Worm (Caenorhabditis elegans) whole organism, L2 larva: ENCODE results near the gene F54B11.8.
A peak's percentile ranks its signal among the peaks of the same experiment; 100 is the strongest.

ENCODE experiments used
- C34F6.9 ChIP-seq: fragments of 150-350 bp; optimal IDR thresholded peaks from 2 replicates; lab custom pipeline; 2014; ENCODE audit warnings: missing biosample characterization, missing genetic modification characterization
- F13H6.1 ChIP-seq: sonication (generic microtip); optimal IDR thresholded peaks from 2 replicates; lab custom pipeline; 2016; ENCODE audit warnings: missing genetic modification characterization, missing compliant biosample characterization
- R02D3.7 ChIP-seq: fragments of 150-350 bp; optimal IDR thresholded peaks from 2 replicates; lab custom pipeline; 2014; ENCODE audit warnings: missing biosample characterization, missing genetic modification characterization
- Y55F3AM.14 ChIP-seq: fragments of 200-800 bp; sonication (Bioruptor generic); optimal IDR thresholded peaks from 2 replicates; lab custom pipeline; 2018; ENCODE audit warnings: mild to moderate bottlenecking, missing genetic modification characterization, missing compliant biosample characterization
- ZK546.5 ChIP-seq: sonication (generic microtip); optimal IDR thresholded peaks from 2 replicates; lab custom pipeline; 2017; ENCODE audit warnings: missing biosample characterization, missing genetic modification characterization
- alr-1 ChIP-seq: fragments of 150-350 bp; optimal IDR thresholded peaks from 2 replicates; lab custom pipeline; 2014; ENCODE audit warnings: missing biosample characterization, missing genetic modification characterization
- aly-2 ChIP-seq: fragments of 150-350 bp; optimal IDR thresholded peaks from 2 replicates; lab custom pipeline; 2014; ENCODE audit warnings: missing biosample characterization, missing genetic modification characterization
- ama-1 ChIP-seq: fragments of 150-350 bp; optimal IDR thresholded peaks from 2 replicates; lab custom pipeline; 2018; ENCODE audit warnings: inconsistent platforms
- ceh-16 ChIP-seq: fragments of 150-350 bp; optimal IDR thresholded peaks from 2 replicates; lab custom pipeline; 2014; ENCODE audit warnings: missing biosample characterization, missing genetic modification characterization
- ceh-82 ChIP-seq: fragments of 150-350 bp; optimal IDR thresholded peaks from 2 replicates; lab custom pipeline; 2014; ENCODE audit warnings: missing biosample characterization, missing genetic modification characterization
- dmd-4 ChIP-seq: sonication (generic microtip); optimal IDR thresholded peaks from 2 replicates; lab custom pipeline; 2017; ENCODE audit warnings: missing biosample characterization, missing genetic modification characterization
- fos-1 ChIP-seq: fragments of 150-350 bp; optimal IDR thresholded peaks from 2 replicates; lab custom pipeline; 2014; ENCODE audit warnings: missing biosample characterization, missing genetic modification characterization
- lin-11 ChIP-seq: fragments of 150-350 bp; sonication (generic microtip); optimal IDR thresholded peaks from 2 replicates; lab custom pipeline; 2014; ENCODE audit warnings: missing biosample characterization, missing genetic modification characterization, inconsistent platforms, mixed read lengths
- lin-39 ChIP-seq: fragments of 150-350 bp; optimal IDR thresholded peaks from 2 replicates; lab custom pipeline; 2014; ENCODE audit warnings: missing biosample characterization, missing genetic modification reagents, missing genetic modification characterization
- lsy-2 ChIP-seq, 2 experiments: fragments of 150-350 bp in 1 of 2; sonication (generic microtip) in 1 of 2; optimal IDR thresholded peaks; 2 replicates each; lab custom pipeline; 2014 to 2017; ENCODE audit warnings: missing biosample characterization in 2 of 2, missing genetic modification characterization in 2 of 2
- mab-5 ChIP-seq: fragments of 150-350 bp; optimal IDR thresholded peaks from 2 replicates; lab custom pipeline; 2014; ENCODE audit warnings: missing biosample characterization, missing genetic modification characterization
- mbf-1 ChIP-seq: sonication (generic microtip); optimal IDR thresholded peaks from 2 replicates; lab custom pipeline; 2017; ENCODE audit warnings: missing biosample characterization, missing genetic modification characterization
- mdl-1 ChIP-seq, 2 experiments: fragments of 150-350 bp in 1 of 2; sonication (generic microtip) in 1 of 2; optimal IDR thresholded peaks; 2 replicates each; lab custom pipeline; 2017; ENCODE audit warnings: missing biosample characterization in 2 of 2, missing genetic modification characterization in 2 of 2
- nhr-129 ChIP-seq: fragments of 150-350 bp; optimal IDR thresholded peaks from 2 replicates; lab custom pipeline; 2014; ENCODE audit warnings: missing biosample characterization, missing genetic modification characterization
- nhr-21 ChIP-seq: fragments of 150-350 bp; optimal IDR thresholded peaks from 2 replicates; lab custom pipeline; 2014; ENCODE audit warnings: missing biosample characterization, missing genetic modification characterization
- nhr-23 ChIP-seq: fragments of 150-350 bp; optimal IDR thresholded peaks from 2 replicates; lab custom pipeline; 2014; ENCODE audit warnings: missing biosample characterization, missing genetic modification reagents, missing genetic modification characterization
- nhr-237 ChIP-seq: fragments of 150-350 bp; optimal IDR thresholded peaks from 2 replicates; lab custom pipeline; 2014; ENCODE audit warnings: missing biosample characterization, missing genetic modification characterization
- nhr-25 ChIP-seq: fragments of 150-350 bp; sonication (generic microtip); optimal IDR thresholded peaks from 3 replicates; lab custom pipeline; 2014; ENCODE audit warnings: missing biosample characterization, missing genetic modification characterization
- nhr-6 ChIP-seq: fragments of 150-350 bp; optimal IDR thresholded peaks from 2 replicates; lab custom pipeline; 2014; ENCODE audit warnings: missing biosample characterization, missing genetic modification characterization
- nhr-77 ChIP-seq: fragments of 150-350 bp; optimal IDR thresholded peaks from 2 replicates; lab custom pipeline; 2014; ENCODE audit warnings: missing biosample characterization, missing genetic modification characterization
- peb-1 ChIP-seq: fragments of 150-350 bp; optimal IDR thresholded peaks from 2 replicates; lab custom pipeline; 2014; ENCODE audit warnings: missing biosample characterization, missing genetic modification characterization
- sem-4 ChIP-seq: fragments of 150-350 bp; optimal IDR thresholded peaks from 2 replicates; lab custom pipeline; 2014; ENCODE audit warnings: missing biosample characterization, missing genetic modification reagents, missing genetic modification characterization
- skn-1 ChIP-seq: sonication (generic microtip); optimal IDR thresholded peaks from 2 replicates; lab custom pipeline; 2017; ENCODE audit warnings: missing biosample characterization, missing genetic modification characterization
- sma-3 ChIP-seq: sonication (generic microtip); optimal IDR thresholded peaks from 2 replicates; lab custom pipeline; 2016; ENCODE audit warnings: missing genetic modification reagents, missing genetic modification characterization, missing compliant biosample characterization
- sma-9 ChIP-seq, 2 experiments: fragments of 150-350 bp in 1 of 2; sonication (generic microtip) in 1 of 2; optimal IDR thresholded peaks; 2 replicates each; lab custom pipeline; 2014 to 2016; ENCODE audit warnings: missing genetic modification characterization in 2 of 2, mild to moderate bottlenecking in 1 of 2, missing biosample characterization in 1 of 2, missing compliant biosample characterization in 1 of 2, missing genetic modification reagents in 1 of 2, moderate library complexity in 1 of 2
- unc-55 ChIP-seq: fragments of 150-350 bp; sonication (generic microtip); optimal IDR thresholded peaks from 3 replicates; lab custom pipeline; 2014; ENCODE audit warnings: missing biosample characterization, missing genetic modification reagents, missing genetic modification characterization
- unc-62 ChIP-seq: fragments of 150-350 bp; optimal IDR thresholded peaks from 2 replicates; lab custom pipeline; 2014; ENCODE audit warnings: missing biosample characterization, missing genetic modification reagents, missing genetic modification characterization
- zag-1 ChIP-seq: fragments of 150-350 bp; optimal IDR thresholded peaks from 2 replicates; lab custom pipeline; 2014; ENCODE audit warnings: missing biosample characterization, missing genetic modification characterization
- ztf-11 ChIP-seq: sonication (generic microtip); optimal IDR thresholded peaks from 2 replicates; lab custom pipeline; 2017; ENCODE audit warnings: missing biosample characterization, missing genetic modification characterization

F54B11.8 gene

ce11 chrX:13569854-13570253, 33.9 kb downstream of the F54B11.8 start, which contains the start of gene R01E6.7:
Gene R01E6.7 (minus strand): TSS chrX:13569954.
- TF ChIP-seq unc-62 = no peak
- TF ChIP-seq mbf-1 (tag; lab: Kevin White, UChicago) = no peak
- TF ChIP-seq ZK546.5 (tag; lab: Kevin White, UChicago) = no peak
- no peak for TF ChIP-seq zag-1 (tag; lab: Kevin White, UChicago)
- TF ChIP-seq mdl-1 (tag; optimal IDR thresholded peaks at IDR 0.05; lab: Kevin White, UChicago) = no peak
- no peak for TF ChIP-seq ama-1 (lab: Kevin White, UChicago)
- no peak for TF ChIP-seq sem-4
- no peak for TF ChIP-seq sma-3 (GFP tag; lab: Kevin White, UChicago)
- TF ChIP-seq lin-39 (tag; lab: Kevin White, UChicago) = no peak
- no peak for TF ChIP-seq nhr-129 (tag; lab: Kevin White, UChicago)
- TF ChIP-seq Y55F3AM.14 (GFP tag; lab: Kevin White, UChicago) = no peak
- no peak for TF ChIP-seq fos-1 (tag; lab: Kevin White, UChicago)
- TF ChIP-seq, all 48 proteins: peak for 0

- no peak for TF ChIP-seq nhr-77
- TF ChIP-seq nhr-237 (tag; lab: Kevin White, UChicago) = no peak
- no peak for TF ChIP-seq F13H6.1 (tag; lab: Kevin White, UChicago)
- TF ChIP-seq zag-1 (tag; lab: Kevin White, UChicago) = no peak
- TF ChIP-seq ztf-11 (tag; lab: Kevin White, UChicago) = no peak
- TF ChIP-seq nhr-23 (tag; lab: Kevin White, UChicago) = no peak
- TF ChIP-seq, all 48 proteins: peak for 0
These were observed 37.3 kb downstream of the F54B11.8 start, which contains the start of gene R01E6.2 for ce11 chrX:13566436-13566835. Gene R01E6.2 (minus strand): TSS chrX:13566536.

ce11 chrX:13561954-13562353, 41.8 kb downstream of the F54B11.8 start:
- TF ChIP-seq mdl-1 (tag; optimal IDR thresholded peaks at IDR 0.05; lab: Kevin White, UChicago) (no peak), dmd-4 (no peak), unc-62 (no peak), lin-11 (tag; lab: Kevin White, UChicago) (no peak), ceh-16 (no peak), C34F6.9 (tag; lab: Kevin White, UChicago) (peak; percentile 18), nhr-23 (tag; lab: Kevin White, UChicago) (no peak), nhr-21 (no peak), alr-1 (tag; lab: Kevin White, UChicago) (no peak), R02D3.7 (tag; lab: Kevin White, UChicago) (no peak), sem-4 (no peak), F13H6.1 (tag; lab: Kevin White, UChicago) (peak; percentile 65), fos-1 (tag; lab: Kevin White, UChicago) (no peak), mab-5 (tag; lab: Kevin White, UChicago) (peak; percentile 28), peb-1 (tag; lab: Kevin White, UChicago) (no peak), sma-9 (GFP tag; optimal IDR thresholded peaks at IDR 0.05; lab: Kevin White, UChicago) (peak; percentile 72), sma-9 (tag; optimal IDR thresholded peaks at IDR 0.05; lab: Kevin White, UChicago) (no peak), mbf-1 (tag; lab: Kevin White, UChicago) (no peak), lsy-2 (tag; optimal IDR thresholded peaks at IDR 0.05; lab: Kevin White, UChicago) (peak in 1 of 2 experiments; percentile 15), ceh-82 (tag; lab: Kevin White, UChicago) (no peak)

- TF ChIP-seq alr-1 (tag; lab: Kevin White, UChicago) (no peak), sma-9 (GFP tag; optimal IDR thresholded peaks at IDR 0.05; lab: Kevin White, UChicago) (peak; percentile 39), sma-9 (tag; optimal IDR thresholded peaks at IDR 0.05; lab: Kevin White, UChicago) (no peak), nhr-6 (tag; lab: Kevin White, UChicago) (no peak), unc-62 (no peak), F13H6.1 (tag; lab: Kevin White, UChicago) (peak; percentile 77), unc-55 (GFP tag; lab: Kevin White, UChicago) (no peak), nhr-21 (no peak), ama-1 (lab: Kevin White, UChicago) (no peak)
These were observed 45.1 kb downstream of the F54B11.8 start for ce11 chrX:13558667-13559066.

ce11 chrX:13556066-13556465, 47.7 kb downstream of the F54B11.8 start, which contains the start of gene glb-20:
Gene glb-20 (minus strand): TSS chrX:13556166.
- no peak for TF ChIP-seq nhr-25
- TF ChIP-seq sem-4 = no peak
- no peak for TF ChIP-seq zag-1 (tag; lab: Kevin White, UChicago)
- TF ChIP-seq F13H6.1 (tag; lab: Kevin White, UChicago) = no peak
- no peak for TF ChIP-seq lin-39 (tag; lab: Kevin White, UChicago)
- TF ChIP-seq nhr-237 (tag; lab: Kevin White, UChicago) = no peak
- TF ChIP-seq nhr-6 (tag; lab: Kevin White, UChicago) = no peak
- TF ChIP-seq mdl-1 (tag; optimal IDR thresholded peaks at IDR 0.05; lab: Kevin White, UChicago) = no peak
- TF ChIP-seq C34F6.9 (tag; lab: Kevin White, UChicago) = no peak
- TF ChIP-seq lin-11 (tag; lab: Kevin White, UChicago) = no peak
- TF ChIP-seq aly-2 (tag; lab: Kevin White, UChicago) = no peak
- no peak for TF ChIP-seq ama-1 (lab: Kevin White, UChicago)
- TF ChIP-seq ceh-82 (tag; lab: Kevin White, UChicago) = no peak
- no peak for TF ChIP-seq peb-1 (tag; lab: Kevin White, UChicago)
- TF ChIP-seq nhr-21 = no peak
- TF ChIP-seq skn-1 (tag; lab: Kevin White, UChicago) = no peak
